Worm (Caenorhabditis elegans): ENCODE measurements around the gene R102.8.

ce11 chrIV:10716348-10716747 is 26.3 kb upstream of the R102.8 start, which contains the start of gene ncx-3:
- TF ChIP-seq lsy-2 (tag; optimal IDR thresholded peaks at IDR 0.05) (no peak), unc-86 (tag; optimal IDR thresholded peaks at IDR 0.05) (no peak), tlp-1 (tag; optimal IDR thresholded peaks at IDR 0.05) (no peak), nhr-11 (tag; optimal IDR thresholded peaks at IDR 0.05) (no peak), skn-1 (tag; optimal IDR thresholded peaks at IDR 0.05) (no peak), fkh-4 (tag; optimal IDR thresholded peaks at IDR 0.05; ENCODE audit: borderline replicate concordance) (no peak), dpl-1 (GFP tag; optimal IDR thresholded peaks at IDR 0.05) (no peak), ztf-4 (tag; optimal IDR thresholded peaks at IDR 0.05) (no peak), mep-1 (tag; optimal IDR thresholded peaks at IDR 0.05) (no peak), unc-98 (GFP tag; IDR thresholded peaks at IDR 0.05) (no peak), nhr-12 (tag; optimal IDR thresholded peaks at IDR 0.05) (no peak), alr-1 (tag; optimal IDR thresholded peaks at IDR 0.05; ENCODE audit: borderline replicate concordance) (no peak), ceh-90 (tag; optimal IDR thresholded peaks at IDR 0.05) (no peak), snpc-4 (tag; optimal IDR thresholded peaks at IDR 0.05) (no peak)
